Worm (Caenorhabditis elegans) whole organism, late embryonic: ENCODE data around the gene fbxa-19.
"Not testable (repeated sequence)": the region's sequence is repeated elsewhere in the genome, so short reads cannot be mapped to it uniquely, and the experiment has no call there.

Experiments used
- C08G9.2 ChIP-seq: sonication (generic microtip); optimal IDR thresholded peaks from 2 replicates; lab custom pipeline; 2016; ENCODE audit warnings: mild to moderate bottlenecking, missing genetic modification characterization, moderate library complexity, missing compliant biosample characterization
- C38D4.7 ChIP-seq: fragments of 200-800 bp; sonication (Bioruptor generic); optimal IDR thresholded peaks from 2 replicates; lab custom pipeline; 2018; ENCODE audit warnings: mild to moderate bottlenecking, missing genetic modification characterization, moderate library complexity, missing compliant biosample characterization
- K09A11.1 ChIP-seq: sonication (generic microtip); optimal IDR thresholded peaks from 2 replicates; lab custom pipeline; 2017; ENCODE audit warnings: antibody characterized with exemption, mild to moderate bottlenecking, missing genetic modification characterization, missing compliant biosample characterization; ENCODE audit not compliant: insufficient read depth
- Y22D7AL.16 ChIP-seq: sonication (generic microtip); optimal IDR thresholded peaks from 2 replicates; lab custom pipeline; 2016; ENCODE audit warnings: missing genetic modification characterization, missing compliant biosample characterization
- ama-1 ChIP-seq: fragments of 150-350 bp; optimal IDR thresholded peaks from 2 replicates; lab custom pipeline; 2014
- ceh-14 ChIP-seq: sonication (generic microtip); optimal IDR thresholded peaks from 2 replicates; lab custom pipeline; 2016; ENCODE audit warnings: missing genotype, missing genetic modification characterization, missing compliant biosample characterization
- ceh-18 ChIP-seq: sonication (generic microtip); optimal IDR thresholded peaks from 2 replicates; lab custom pipeline; 2016; ENCODE audit warnings: missing genetic modification characterization, missing compliant biosample characterization
- ceh-19 ChIP-seq: fragments of 200-800 bp; sonication (Bioruptor generic); optimal IDR thresholded peaks from 2 replicates; lab custom pipeline; 2018; ENCODE audit warnings: mild to moderate bottlenecking, missing genetic modification characterization, missing compliant biosample characterization
- ceh-2 ChIP-seq: sonication (generic microtip); optimal IDR thresholded peaks from 2 replicates; lab custom pipeline; 2016; ENCODE audit warnings: missing genotype, missing genetic modification characterization, missing compliant biosample characterization
- ceh-30 ChIP-seq: fragments of 150-350 bp; optimal IDR thresholded peaks from 2 replicates; lab custom pipeline; 2014; ENCODE audit warnings: missing biosample characterization, missing genetic modification characterization
- ceh-34 ChIP-seq: sonication (generic microtip); optimal IDR thresholded peaks from 2 replicates; lab custom pipeline; 2016; ENCODE audit warnings: mild to moderate bottlenecking, missing genetic modification characterization, missing compliant biosample characterization
- ceh-9 ChIP-seq: sonication (generic microtip); optimal IDR thresholded peaks from 2 replicates; lab custom pipeline; 2016; ENCODE audit warnings: mild to moderate bottlenecking, missing genetic modification characterization, inconsistent platforms, missing compliant biosample characterization
- che-1 ChIP-seq: sonication (generic microtip); optimal IDR thresholded peaks from 2 replicates; lab custom pipeline; 2016; ENCODE audit warnings: mild to moderate bottlenecking, missing genetic modification characterization, missing compliant biosample characterization
- dmd-4 ChIP-seq: sonication (generic microtip); optimal IDR thresholded peaks from 2 replicates; lab custom pipeline; 2016; ENCODE audit warnings: borderline replicate concordance, missing genetic modification characterization, missing compliant biosample characterization
- dve-1 ChIP-seq: sonication (generic microtip); optimal IDR thresholded peaks from 2 replicates; lab custom pipeline; 2017; ENCODE audit warnings: antibody characterized with exemption, mild to moderate bottlenecking, missing genetic modification characterization, missing compliant biosample characterization
- elt-4 ChIP-seq: sonication (generic microtip); optimal IDR thresholded peaks from 2 replicates; lab custom pipeline; 2016; ENCODE audit warnings: missing genetic modification characterization, missing compliant biosample characterization
- ets-4 ChIP-seq: sonication (generic microtip); optimal IDR thresholded peaks from 2 replicates; lab custom pipeline; 2016; ENCODE audit warnings: missing genetic modification characterization, missing compliant biosample characterization
- eyg-1 ChIP-seq: sonication (generic microtip); optimal IDR thresholded peaks from 2 replicates; lab custom pipeline; 2016; ENCODE audit warnings: missing genotype, missing genetic modification characterization, missing compliant biosample characterization
- fax-1 ChIP-seq: sonication (generic microtip); optimal IDR thresholded peaks from 2 replicates; lab custom pipeline; 2016; ENCODE audit warnings: missing genotype, missing genetic modification characterization, missing compliant biosample characterization
- fkh-6 ChIP-seq: sonication (generic microtip); optimal IDR thresholded peaks from 2 replicates; lab custom pipeline; 2016; ENCODE audit warnings: missing genetic modification characterization, missing compliant biosample characterization
- gmeb-2 ChIP-seq: sonication (generic microtip); optimal IDR thresholded peaks from 2 replicates; lab custom pipeline; 2016; ENCODE audit warnings: missing genetic modification characterization, inconsistent platforms, missing compliant biosample characterization
- hlh-15 ChIP-seq: sonication (generic microtip); optimal IDR thresholded peaks from 2 replicates; lab custom pipeline; 2016; ENCODE audit warnings: missing genetic modification characterization, missing compliant biosample characterization
- lin-11 ChIP-seq: fragments of 200-800 bp; sonication (Bioruptor generic); optimal IDR thresholded peaks from 2 replicates; lab custom pipeline; 2018; ENCODE audit warnings: mild to moderate bottlenecking, missing genetic modification characterization, missing compliant biosample characterization
- madf-2 ChIP-seq: sonication (generic microtip); optimal IDR thresholded peaks from 2 replicates; lab custom pipeline; 2017; ENCODE audit warnings: missing genetic modification characterization, missing compliant biosample characterization
- nfya-1 ChIP-seq: sonication (generic microtip); optimal IDR thresholded peaks from 2 replicates; lab custom pipeline; 2017; ENCODE audit warnings: missing genetic modification characterization, mild to moderate bottlenecking, missing compliant biosample characterization, antibody characterized with exemption, moderate library complexity
- nhr-11 ChIP-seq: fragments of 150-350 bp; optimal IDR thresholded peaks from 2 replicates; lab custom pipeline; 2014; ENCODE audit warnings: missing biosample characterization, missing genetic modification characterization
- nhr-232 ChIP-seq: sonication (generic microtip); optimal IDR thresholded peaks from 2 replicates; lab custom pipeline; 2016; ENCODE audit warnings: missing genetic modification characterization, missing compliant biosample characterization
- npax-4 ChIP-seq: sonication (generic microtip); optimal IDR thresholded peaks from 2 replicates; lab custom pipeline; 2016; ENCODE audit warnings: missing genetic modification characterization, missing compliant biosample characterization
- pag-3 ChIP-seq: sonication (generic microtip); optimal IDR thresholded peaks from 2 replicates; lab custom pipeline; 2016; ENCODE audit warnings: missing compliant biosample characterization, missing genetic modification characterization, borderline replicate concordance
- pax-1 ChIP-seq: fragments of 150-350 bp; optimal IDR thresholded peaks from 2 replicates; lab custom pipeline; 2014; ENCODE audit warnings: missing biosample characterization, missing genetic modification characterization
- pha-2 ChIP-seq: sonication (generic microtip); optimal IDR thresholded peaks from 2 replicates; lab custom pipeline; 2017; ENCODE audit warnings: mild to moderate bottlenecking, missing genetic modification characterization, missing compliant biosample characterization
- pha-4 ChIP-seq: fragments of 150-350 bp; optimal IDR thresholded peaks from 2 replicates; lab custom pipeline; 2018; ENCODE audit warnings: missing biosample characterization, missing genetic modification reagents, missing genetic modification characterization
- ref-2 ChIP-seq: sonication (generic microtip); optimal IDR thresholded peaks from 2 replicates; lab custom pipeline; 2016; ENCODE audit warnings: missing genetic modification characterization, missing compliant biosample characterization
- sdc-2 ChIP-seq: sonication (generic microtip); optimal IDR thresholded peaks from 2 replicates; lab custom pipeline; 2016; ENCODE audit warnings: missing genotype, missing genetic modification characterization, missing compliant biosample characterization
- sox-2 ChIP-seq: fragments of 200-800 bp; sonication (Bioruptor generic); IDR thresholded peaks from 2 replicates; pipeline ENCODE4 v1.3.6; 2022; ENCODE audit warnings: missing genetic modification reagents, missing genetic modification characterization, missing compliant biosample characterization
- syd-9 ChIP-seq: sonication (generic microtip); optimal IDR thresholded peaks from 2 replicates; lab custom pipeline; 2016; ENCODE audit warnings: mild to moderate bottlenecking, missing genetic modification characterization, moderate library complexity, missing compliant biosample characterization
- tbx-7 ChIP-seq: sonication (generic microtip); optimal IDR thresholded peaks from 2 replicates; lab custom pipeline; 2016; ENCODE audit warnings: missing genotype, missing genetic modification characterization, missing compliant biosample characterization
- ttx-3 ChIP-seq: sonication (generic microtip); optimal IDR thresholded peaks from 2 replicates; lab custom pipeline; 2016; ENCODE audit warnings: missing genetic modification reagents, missing genetic modification characterization, missing compliant biosample characterization
- zip-5 ChIP-seq: sonication (generic microtip); optimal IDR thresholded peaks from 2 replicates; lab custom pipeline; 2016; ENCODE audit warnings: missing genetic modification characterization, missing compliant biosample characterization
- ztf-16 ChIP-seq: sonication (generic microtip); optimal IDR thresholded peaks from 2 replicates; lab custom pipeline; 2017; ENCODE audit warnings: missing genetic modification characterization, missing compliant biosample characterization

fbxa-19 gene

DNA sequence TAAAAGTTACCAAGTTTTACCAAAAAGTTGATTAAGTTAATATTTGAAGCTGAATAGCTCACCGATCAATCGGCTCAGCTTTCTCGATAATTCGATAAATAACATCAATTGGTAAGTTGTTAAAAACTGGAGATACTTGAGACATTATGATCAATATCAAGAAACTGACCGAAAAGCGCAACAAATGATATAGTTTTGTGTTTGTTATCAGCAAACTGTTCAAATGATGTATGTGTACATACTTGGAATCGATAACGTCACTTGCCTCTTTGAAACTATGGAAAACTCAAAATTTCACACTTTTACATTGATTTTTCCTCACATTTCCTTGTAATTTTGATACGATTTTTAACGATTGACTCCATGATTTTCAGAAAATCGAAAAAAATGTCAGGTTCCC lies at the start of gene fbxa-19, which contains the start of gene fbxa-80:
TSS of gene fbxa-19 (plus strand) at position 364 of the 400 bp plus-strand sequence.
TSS of gene fbxa-80 (minus strand) at position 173 of the 400 bp plus-strand sequence.
- TF ChIP-seq ref-2 (tag; lab: Kevin White, UChicago) = no peak
- TF ChIP-seq ztf-16 (tag; lab: Kevin White, UChicago) = no peak
- no peak for TF ChIP-seq che-1 (tag; lab: Kevin White, UChicago)
- TF ChIP-seq ceh-19 (GFP tag; lab: Kevin White, UChicago) = no peak
- no peak for TF ChIP-seq nfya-1 (tag; lab: Kevin White, UChicago)
- no peak for TF ChIP-seq nhr-232 (tag; lab: Kevin White, UChicago)
- no peak for TF ChIP-seq npax-4
- TF ChIP-seq madf-2 (tag; lab: Kevin White, UChicago) = no peak
- no peak for TF ChIP-seq nhr-11 (tag; lab: Kevin White, UChicago)
- no peak for TF ChIP-seq C08G9.2 (tag; lab: Kevin White, UChicago)
- no peak for TF ChIP-seq sox-2
- TF ChIP-seq ets-4 = no peak
- no peak for TF ChIP-seq ttx-3 (tag; lab: Kevin White, UChicago)
- no peak for TF ChIP-seq dve-1 (tag; lab: Kevin White, UChicago)
- TF ChIP-seq syd-9 (tag; lab: Kevin White, UChicago) = no peak

DNA sequence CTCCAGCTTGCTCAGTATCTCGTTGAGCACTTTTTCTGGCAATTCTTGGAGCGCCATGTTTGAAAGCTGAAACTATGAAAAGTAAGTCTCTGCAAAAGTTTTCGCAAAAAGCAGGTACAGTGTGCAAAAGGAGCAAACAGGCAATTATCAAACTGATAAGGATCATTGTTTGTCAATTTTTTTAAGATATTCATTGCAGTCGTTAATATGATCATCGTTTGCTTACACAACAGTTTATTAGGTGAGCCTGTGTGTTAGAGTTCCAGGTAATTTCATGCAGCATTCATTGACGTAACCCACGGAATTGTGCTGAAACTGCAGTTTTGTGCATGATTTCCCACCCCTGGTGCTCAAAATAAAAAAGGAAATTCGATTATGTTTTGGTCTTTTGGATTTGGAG lies 48.4 kb upstream of the fbxa-19 start, which contains the start of gene fbxa-151:
TSS of gene fbxa-151 (minus strand) at position 101 of the 400 bp plus-strand sequence.
- TF ChIP-seq pha-4; ceh-9 (tag; lab: Kevin White, UChicago); eyg-1 (tag; lab: Kevin White, UChicago): not testable (repeated sequence)

DNA sequence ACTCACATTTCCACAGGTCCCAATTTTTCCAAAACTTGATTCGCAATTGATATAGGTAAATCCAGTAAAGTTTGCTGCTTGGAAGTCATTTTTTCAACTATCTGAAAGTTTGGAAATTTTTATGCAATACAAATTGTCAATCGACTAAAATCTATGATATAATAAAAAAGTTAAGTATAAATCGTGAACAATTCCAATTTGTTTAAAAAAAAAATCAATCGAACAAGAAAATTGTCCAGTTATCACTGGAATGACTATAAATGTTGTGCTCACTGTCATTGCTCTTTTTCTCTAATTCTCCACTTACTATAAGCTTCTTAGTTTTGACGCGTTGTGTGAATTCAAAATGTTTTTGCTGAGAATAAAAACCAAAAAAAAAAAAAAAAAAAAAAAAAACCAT lies 46.0 kb upstream of the fbxa-19 start, which contains the start of gene fbxa-32:
TSS of gene fbxa-32 (minus strand) at position 101 of the 400 bp plus-strand sequence.
- TF ChIP-seq hlh-15 (tag; lab: Kevin White, UChicago) (no peak), pag-3 (no peak), ama-1 (no peak)
- TF ChIP-seq, all 69 proteins: peak for 0

DNA sequence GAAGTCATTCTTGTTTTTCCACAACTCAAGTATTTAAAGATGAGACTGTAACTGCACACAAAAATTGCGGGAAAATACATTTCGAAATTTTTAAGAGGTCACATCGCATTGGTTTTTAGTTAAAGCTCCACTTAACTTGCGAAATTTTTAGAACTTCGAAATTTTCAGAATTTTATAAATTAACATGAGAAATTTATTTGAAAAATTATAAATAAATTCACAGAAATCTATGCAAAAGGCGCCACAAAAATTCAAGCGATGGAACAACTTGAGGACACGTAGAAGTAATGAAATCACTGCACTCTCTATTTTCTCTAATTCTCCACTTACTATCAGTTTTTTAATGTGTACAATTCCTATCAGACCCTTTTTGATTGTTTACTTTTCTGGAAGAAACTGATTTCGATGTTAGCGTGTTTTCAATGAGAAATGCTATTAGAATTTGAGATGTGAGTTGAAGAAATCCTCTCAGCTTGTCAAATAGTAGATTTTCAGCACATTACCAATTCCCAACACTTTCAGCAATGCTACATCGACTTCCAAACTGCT lies 43.7 kb upstream of the fbxa-19 start, which contains the start of gene fbxa-31:
TSS of gene fbxa-31 (minus strand) at position 51 of the 549 bp plus-strand sequence.
- no peak for TF ChIP-seq elt-4 (tag; lab: Kevin White, UChicago)
- TF ChIP-seq dmd-4 (tag; lab: Kevin White, UChicago) = no peak
- TF ChIP-seq gmeb-2 (tag; lab: Kevin White, UChicago) = no peak
- no peak for TF ChIP-seq ceh-30 (tag; lab: Kevin White, UChicago)
- no peak for TF ChIP-seq zip-5 (tag; lab: Kevin White, UChicago)
- no peak for TF ChIP-seq lin-11 (tag; lab: Kevin White, UChicago)
- TF ChIP-seq pha-2 (tag; lab: Kevin White, UChicago) = no peak
- no peak for TF ChIP-seq ceh-19 (GFP tag; lab: Kevin White, UChicago)
- no peak for TF ChIP-seq tbx-7 (tag; lab: Kevin White, UChicago)
- no peak for TF ChIP-seq C38D4.7 (GFP tag; lab: Kevin White, UChicago)

DNA sequence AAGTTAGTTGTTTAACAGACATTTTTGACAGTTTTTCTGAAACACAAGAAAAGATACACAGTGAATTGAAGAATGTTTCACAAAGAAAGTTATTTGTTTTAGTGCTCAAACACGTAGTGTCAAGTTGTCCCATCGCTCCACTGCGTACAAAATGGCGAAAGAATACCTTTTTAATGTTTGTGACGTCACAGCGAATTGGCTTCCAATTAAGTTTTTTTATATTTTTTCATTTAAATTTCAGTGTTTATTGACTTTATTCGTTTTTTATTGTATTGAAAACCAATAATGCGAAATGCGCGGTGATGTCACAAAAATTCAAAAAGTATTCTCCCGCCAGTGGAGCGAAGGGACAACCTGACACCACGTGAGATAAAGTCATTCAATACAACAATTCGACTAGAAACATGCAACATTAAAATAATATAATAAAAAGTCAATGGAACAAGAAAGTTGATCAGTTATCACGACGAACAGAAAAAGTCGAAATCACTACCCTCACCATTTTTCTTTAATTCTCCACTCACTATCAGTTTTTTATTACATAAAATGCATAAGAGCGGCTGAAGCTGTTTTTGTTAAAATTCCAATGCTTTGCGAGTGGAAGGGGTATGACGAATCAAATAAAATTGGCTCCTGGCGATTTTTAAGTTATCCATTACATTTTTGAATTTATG lies 41.4 kb upstream of the fbxa-19 start, which contains the start of gene fbxa-29:
TSS of gene fbxa-29 (minus strand) at position 51 of the 674 bp plus-strand sequence.
- no peak for TF ChIP-seq K09A11.1 (tag; lab: Kevin White, UChicago)
- TF ChIP-seq ceh-2 (tag; lab: Kevin White, UChicago) = no peak
- TF ChIP-seq fax-1 (tag; lab: Kevin White, UChicago) = no peak
- TF ChIP-seq fkh-6 = no peak
- TF ChIP-seq nhr-232 (tag; lab: Kevin White, UChicago) = no peak
- no peak for TF ChIP-seq ama-1
- no peak for TF ChIP-seq sdc-2 (tag; lab: Kevin White, UChicago)
- TF ChIP-seq Y22D7AL.16 = no peak
- TF ChIP-seq tbx-7 (tag; lab: Kevin White, UChicago) = no peak
- TF ChIP-seq ceh-9 (tag; lab: Kevin White, UChicago) = no peak
- no peak for TF ChIP-seq nfya-1 (tag; lab: Kevin White, UChicago)
- no peak for TF ChIP-seq che-1 (tag; lab: Kevin White, UChicago)
- no peak for TF ChIP-seq ceh-14 (tag; lab: Kevin White, UChicago)
- TF ChIP-seq ceh-18 = no peak
- TF ChIP-seq ztf-16 (tag; lab: Kevin White, UChicago) = no peak
- no peak for TF ChIP-seq pag-3
- TF ChIP-seq pax-1 (tag; lab: Kevin White, UChicago) = no peak
- TF ChIP-seq ceh-34 = no peak
